Worm (Caenorhabditis elegans): ENCODE data around the gene F13A7.12.
A peak's percentile ranks its signal among the peaks of the same experiment; 100 is the strongest.

F13A7.12 gene

ce11 chrV:16356798-16357197, 39.0 kb upstream of the F13A7.12 start:
- no peak for TF ChIP-seq peb-1 (tag; optimal IDR thresholded peaks at IDR 0.05)
- no peak for TF ChIP-seq lin-39 (tag; optimal IDR thresholded peaks at IDR 0.05)
- TF ChIP-seq skn-1 (tag; optimal IDR thresholded peaks at IDR 0.05) = no peak

ce11 chrV:16357253-16357652, 38.6 kb upstream of the F13A7.12 start, which contains the start of gene pptr-1:
Gene pptr-1, plus strand, starts transcription at chrV:16357521.
- TF ChIP-seq fos-1 (tag; optimal IDR thresholded peaks at IDR 0.05) (peak; percentile 70), blmp-1 (tag; optimal IDR thresholded peaks at IDR 0.05; ENCODE audit: insufficient read depth) (peak; percentile 86), aly-2 (tag; optimal IDR thresholded peaks at IDR 0.05) (no peak), crh-2 (tag; optimal IDR thresholded peaks at IDR 0.05) (peak; percentile 12)

ce11 chrV:16361350-16361749, 34.5 kb upstream of the F13A7.12 start:
- TF ChIP-seq ztf-1 (GFP tag; conservative IDR thresholded peaks at IDR 0.05) = no peak
- TF ChIP-seq sma-9 (GFP tag; optimal IDR thresholded peaks at IDR 0.05) = no peak
- no peak for TF ChIP-seq sma-9 (tag; optimal IDR thresholded peaks at IDR 0.05)
- TF ChIP-seq ztf-11 (tag; optimal IDR thresholded peaks at IDR 0.05) = no peak
- TF ChIP-seq elt-1 (tag; optimal IDR thresholded peaks at IDR 0.05) = no peak
- no peak for TF ChIP-seq blmp-1 (tag; optimal IDR thresholded peaks at IDR 0.05; ENCODE audit: insufficient read depth)
- TF ChIP-seq fos-1 (tag; optimal IDR thresholded peaks at IDR 0.05) = no peak

ce11 chrV:16367575-16367974, 28.3 kb upstream of the F13A7.12 start, which contains the start of gene W08G11.3:
Gene W08G11.3, plus strand, starts transcription at chrV:16367681.
- TF ChIP-seq ceh-16 (tag; optimal IDR thresholded peaks at IDR 0.05) (no peak), aly-2 (tag; optimal IDR thresholded peaks at IDR 0.05) (no peak), nhr-129 (tag; optimal IDR thresholded peaks at IDR 0.05) (peak; percentile 11), C34F6.9 (tag; optimal IDR thresholded peaks at IDR 0.05) (no peak), unc-39 (tag; optimal IDR thresholded peaks at IDR 0.05) (no peak), elt-1 (tag; optimal IDR thresholded peaks at IDR 0.05) (no peak)

ce11 chrV:16368143-16368542, 27.7 kb upstream of the F13A7.12 start:
- no peak for TF ChIP-seq sem-4 (tag; optimal IDR thresholded peaks at IDR 0.05)
- no peak for TF ChIP-seq mab-5 (tag; optimal IDR thresholded peaks at IDR 0.05)
- TF ChIP-seq crh-2 (tag; optimal IDR thresholded peaks at IDR 0.05) = no peak
- TF ChIP-seq snpc-4 (tag; optimal IDR thresholded peaks at IDR 0.05) = no peak
- TF ChIP-seq elt-3 (tag; optimal IDR thresholded peaks at IDR 0.05) = no peak
- TF ChIP-seq zag-1 (tag; optimal IDR thresholded peaks at IDR 0.05) = no peak
- no peak for TF ChIP-seq nhr-25 (tag; optimal IDR thresholded peaks at IDR 0.05)
- no peak for TF ChIP-seq nhr-23 (tag; optimal IDR thresholded peaks at IDR 0.05)
- no peak for TF ChIP-seq ztf-11 (tag; optimal IDR thresholded peaks at IDR 0.05)
- no peak for TF ChIP-seq sma-9 (GFP tag; optimal IDR thresholded peaks at IDR 0.05)
- no peak for TF ChIP-seq sma-9 (tag; optimal IDR thresholded peaks at IDR 0.05)
- no peak for TF ChIP-seq Y55F3AM.14 (GFP tag; optimal IDR thresholded peaks at IDR 0.05)
- TF ChIP-seq lin-11 (tag; optimal IDR thresholded peaks at IDR 0.05) = no peak
- no peak for TF ChIP-seq C34F6.9 (tag; optimal IDR thresholded peaks at IDR 0.05)
- TF ChIP-seq gmeb-1 (tag; optimal IDR thresholded peaks at IDR 0.05) = no peak
- no peak for TF ChIP-seq lsy-2 (tag; optimal IDR thresholded peaks at IDR 0.05)
- TF ChIP-seq dmd-4 (tag; optimal IDR thresholded peaks at IDR 0.05) = no peak

- TF ChIP-seq ztf-11 (tag; optimal IDR thresholded peaks at IDR 0.05) (no peak), mbf-1 (tag; optimal IDR thresholded peaks at IDR 0.05) (no peak), ama-1 (optimal IDR thresholded peaks at IDR 0.05) (no peak), ceh-82 (tag; optimal IDR thresholded peaks at IDR 0.05) (peak; percentile 20), ztf-1 (GFP tag; conservative IDR thresholded peaks at IDR 0.05) (no peak), snpc-4 (tag; optimal IDR thresholded peaks at IDR 0.05) (peak; percentile 70), sma-9 (GFP tag; optimal IDR thresholded peaks at IDR 0.05) (peak; percentile 84), sma-9 (tag; optimal IDR thresholded peaks at IDR 0.05) (no peak), unc-55 (GFP tag; optimal IDR thresholded peaks at IDR 0.05) (peak; percentile 67), lin-39 (tag; optimal IDR thresholded peaks at IDR 0.05) (no peak), skn-1 (tag; optimal IDR thresholded peaks at IDR 0.05) (no peak), peb-1 (tag; optimal IDR thresholded peaks at IDR 0.05) (no peak), gmeb-1 (tag; optimal IDR thresholded peaks at IDR 0.05) (peak; percentile 73), elt-3 (tag; optimal IDR thresholded peaks at IDR 0.05) (no peak), C34F6.9 (tag; optimal IDR thresholded peaks at IDR 0.05) (peak; percentile 45), nhr-11 (tag; optimal IDR thresholded peaks at IDR 0.05) (no peak), nhr-6 (tag; optimal IDR thresholded peaks at IDR 0.05) (no peak), nhr-25 (tag; optimal IDR thresholded peaks at IDR 0.05) (no peak), F13H6.1 (tag; optimal IDR thresholded peaks at IDR 0.05) (peak; percentile 72), zag-1 (tag; optimal IDR thresholded peaks at IDR 0.05) (peak; percentile 26), unc-62 (GFP tag; optimal IDR thresholded peaks at IDR 0.05) (no peak), alr-1 (tag; optimal IDR thresholded peaks at IDR 0.05) (no peak), crh-2 (tag; optimal IDR thresholded peaks at IDR 0.05) (peak; percentile 68), nhr-12 (tag; optimal IDR thresholded peaks at IDR 0.05) (no peak), lin-13 (GFP tag; optimal IDR thresholded peaks at IDR 0.05) (peak; percentile 63), lsy-2 (tag; optimal IDR thresholded peaks at IDR 0.05) (peak; percentile 16 to 55), aly-2 (tag; optimal IDR thresholded peaks at IDR 0.05) (no peak), sma-3 (GFP tag; optimal IDR thresholded peaks at IDR 0.05) (peak; percentile 78), egl-27 (tag; optimal IDR thresholded peaks at IDR 0.05) (peak; percentile 72), unc-39 (tag; optimal IDR thresholded peaks at IDR 0.05) (no peak), fos-1 (tag; optimal IDR thresholded peaks at IDR 0.05) (peak; percentile 71), ceh-16 (tag; optimal IDR thresholded peaks at IDR 0.05) (no peak), mab-5 (tag; optimal IDR thresholded peaks at IDR 0.05) (peak; percentile 15)
Observed at ce11 chrV:16370039-16370438, 25.8 kb upstream of the F13A7.12 start.

Measured in whole organism, L2 larva.